Fruit fly (Drosophila melanogaster) whole organism, embryonic: Measurements from ENCODE around the gene CG7227.

ENCODE experiments used
- Bgb ChIP-seq: fragments of 200-800 bp; sonication (Bioruptor generic); IDR thresholded peaks from 2 replicates; pipeline ENCODE4 v1.3.6; 2022; ENCODE audit warnings: missing biosample characterization, missing genetic modification characterization; ENCODE audit not compliant: partially characterized antibody
- CG10462 ChIP-seq: fragments of 200-800 bp; sonication (Bioruptor generic); optimal IDR thresholded peaks from 2 replicates; lab custom pipeline; 2016; ENCODE audit warnings: missing biosample characterization, missing genetic modification characterization
- CG10654 ChIP-seq: fragments of 200-800 bp; sonication (Bioruptor generic); optimal IDR thresholded peaks from 2 replicates; lab custom pipeline; 2016; ENCODE audit warnings: missing biosample characterization, missing genetic modification characterization
- CG12236 ChIP-seq: fragments of 200-800 bp; sonication (Bioruptor generic); optimal IDR thresholded peaks from 2 replicates; lab custom pipeline; 2016; ENCODE audit warnings: missing biosample characterization, missing genetic modification characterization
- CG13287 ChIP-seq: fragments of 200-800 bp; sonication (Bioruptor generic); IDR thresholded peaks from 2 replicates; pipeline ENCODE4 v1.3.6; 2022; ENCODE audit warnings: missing biosample characterization, missing genetic modification characterization; ENCODE audit not compliant: partially characterized antibody
- CG13624 ChIP-seq: fragments of 200-800 bp; sonication (Bioruptor generic); optimal IDR thresholded peaks from 2 replicates; lab custom pipeline; 2016; ENCODE audit warnings: missing biosample characterization, missing genetic modification characterization
- CG17328 ChIP-seq: fragments of 200-800 bp; sonication (Bioruptor generic); IDR thresholded peaks from 2 replicates; pipeline ENCODE4 v1.3.6; 2022; ENCODE audit warnings: missing biosample characterization, missing genetic modification characterization
- CG31224 ChIP-seq: fragments of 200-800 bp; sonication (Bioruptor generic); IDR thresholded peaks from 2 replicates; pipeline ENCODE4 v1.3.6; 2022; ENCODE audit warnings: missing biosample characterization, missing genetic modification characterization
- CG31441 ChIP-seq: fragments of 200-800 bp; sonication (Bioruptor generic); IDR thresholded peaks from 2 replicates; pipeline ENCODE4 v1.3.6; 2022; ENCODE audit warnings: missing biosample characterization, missing genetic modification characterization
- CG3838 ChIP-seq: fragments of 200-800 bp; sonication (Bioruptor generic); optimal IDR thresholded peaks from 3 replicates; lab custom pipeline; 2016; ENCODE audit warnings: missing biosample characterization, missing genetic modification characterization
- CG4360 ChIP-seq: fragments of 200-800 bp; sonication (Bioruptor generic); IDR thresholded peaks from 2 replicates; pipeline ENCODE4 v1.3.6; 2022; ENCODE audit warnings: missing biosample characterization, missing genetic modification characterization
- CG4854 ChIP-seq: fragments of 200-800 bp; sonication (Bioruptor generic); optimal IDR thresholded peaks from 2 replicates; lab custom pipeline; 2016; ENCODE audit warnings: missing biosample characterization, missing genetic modification characterization, inconsistent platforms
- CG5245 ChIP-seq: fragments of 200-800 bp; sonication (Bioruptor generic); optimal IDR thresholded peaks from 3 replicates; lab custom pipeline; 2016; ENCODE audit warnings: missing biosample characterization, missing genetic modification characterization
- CG6813 ChIP-seq: fragments of 200-800 bp; sonication (Bioruptor generic); optimal IDR thresholded peaks from 2 replicates; lab custom pipeline; 2017; ENCODE audit warnings: missing biosample characterization, missing genetic modification characterization, mild to moderate bottlenecking, moderate library complexity, missing genetic modification reagents
- CG7745 ChIP-seq: fragments of 200-800 bp; sonication (Bioruptor generic); optimal IDR thresholded peaks from 2 replicates; lab custom pipeline; 2018; ENCODE audit warnings: missing biosample characterization, mild to moderate bottlenecking, missing genetic modification characterization, moderate library complexity
- CG7963 ChIP-seq: fragments of 200-800 bp; sonication (Bioruptor generic); IDR thresholded peaks from 3 replicates; pipeline ENCODE4 v1.3.6; 2022; ENCODE audit warnings: missing biosample characterization, missing genetic modification characterization; ENCODE audit not compliant: partially characterized antibody
- E2f1 ChIP-seq: fragments of 200-800 bp; sonication (Bioruptor generic); IDR thresholded peaks from 2 replicates; pipeline ENCODE4 v1.3.6; 2022; ENCODE audit warnings: missing biosample characterization, missing genetic modification characterization
- Hey ChIP-seq: fragments of 200-800 bp; sonication (Bioruptor generic); optimal IDR thresholded peaks from 3 replicates; lab custom pipeline; 2018; ENCODE audit warnings: missing biosample characterization, mild to moderate bottlenecking, missing genetic modification characterization
- Nf-YB ChIP-seq: fragments of 200-800 bp; sonication (Bioruptor generic); optimal IDR thresholded peaks from 3 replicates; lab custom pipeline; 2019; ENCODE audit warnings: missing biosample characterization, mild to moderate bottlenecking, missing genetic modification characterization, moderate library complexity
- Nf-YC ChIP-seq: fragments of 200-800 bp; optimal IDR thresholded peaks from 3 replicates; lab custom pipeline; 2019; ENCODE audit warnings: missing biosample characterization, mild to moderate bottlenecking, missing genetic modification characterization, moderate library complexity
- Ssrp ChIP-seq: fragments of 200-800 bp; sonication (Bioruptor generic); optimal IDR thresholded peaks from 2 replicates; lab custom pipeline; 2018; ENCODE audit warnings: missing biosample characterization, mild to moderate bottlenecking, missing genetic modification characterization, moderate library complexity
- TFAM ChIP-seq: fragments of 200-800 bp; sonication (Bioruptor generic); optimal IDR thresholded peaks from 2 replicates; lab custom pipeline; 2017; ENCODE audit warnings: missing biosample characterization, missing genetic modification characterization, inconsistent platforms
- Taf1 ChIP-seq: fragments of 200-800 bp; sonication (Bioruptor generic); IDR thresholded peaks from 2 replicates; pipeline ENCODE4 v1.3.6; 2022; ENCODE audit warnings: missing biosample characterization, missing genetic modification characterization
- Tbp ChIP-seq: fragments of >200 bp; optimal IDR thresholded peaks from 2 replicates; lab custom pipeline; 2018; ENCODE audit warnings: missing biosample characterization, missing genetic modification characterization
- Trl ChIP-seq, 3 experiments: fragments of >200 bp in 2 of 3; fragments of 200-800 bp in 1 of 3; sonication (Bioruptor generic) in 1 of 3; optimal IDR thresholded peaks; 2 replicates in 1 of 3; 3 replicates in 2 of 3; lab custom pipeline; 2016 to 2017; ENCODE audit warnings: missing biosample characterization in 1 of 3, missing genetic modification characterization in 1 of 3
- Usf ChIP-seq: fragments of 200-800 bp; sonication (Bioruptor generic); optimal IDR thresholded peaks from 2 replicates; lab custom pipeline; 2017; ENCODE audit warnings: missing genotype, missing biosample characterization, missing genetic modification characterization
- ac ChIP-seq: fragments of 200-800 bp; sonication (Bioruptor generic); optimal IDR thresholded peaks from 3 replicates; lab custom pipeline; 2017; ENCODE audit warnings: missing biosample characterization, mild to moderate bottlenecking, missing genetic modification characterization
- bbx ChIP-seq: fragments of 200-800 bp; sonication (Bioruptor generic); IDR thresholded peaks from 2 replicates; pipeline ENCODE4 v1.3.6; 2022; ENCODE audit warnings: missing biosample characterization, missing genetic modification characterization; ENCODE audit not compliant: partially characterized antibody
- bigmax ChIP-seq: fragments of 200-800 bp; sonication (Bioruptor generic); optimal IDR thresholded peaks from 2 replicates; lab custom pipeline; 2018; ENCODE audit warnings: missing biosample characterization, mild to moderate bottlenecking, missing genetic modification characterization
- btn ChIP-seq: fragments of 200-800 bp; sonication (Bioruptor generic); optimal IDR thresholded peaks from 2 replicates; lab custom pipeline; 2016; ENCODE audit warnings: missing biosample characterization, missing genetic modification characterization
- crc ChIP-seq: fragments of 200-800 bp; sonication (Bioruptor generic); optimal IDR thresholded peaks from 2 replicates; lab custom pipeline; 2016; ENCODE audit warnings: missing biosample characterization, missing genetic modification characterization
- crol ChIP-seq: fragments of 200-800 bp; sonication (Bioruptor generic); IDR thresholded peaks from 2 replicates; pipeline ENCODE4 v1.3.6; 2022; ENCODE audit warnings: missing biosample characterization, missing genetic modification characterization
- dimm ChIP-seq: fragments of 200-800 bp; sonication (Bioruptor generic); IDR thresholded peaks from 2 replicates; pipeline ENCODE4 v1.3.6; 2022; ENCODE audit warnings: missing biosample characterization, missing genetic modification characterization
- dmrt11E ChIP-seq: fragments of 200-800 bp; sonication (Bioruptor generic); optimal IDR thresholded peaks from 3 replicates; lab custom pipeline; 2018; ENCODE audit warnings: missing biosample characterization, mild to moderate bottlenecking, missing genetic modification characterization, moderate library complexity
- en ChIP-seq: fragments of 200-800 bp; sonication (Bioruptor generic); optimal IDR thresholded peaks from 2 replicates; lab custom pipeline; 2016; ENCODE audit warnings: missing biosample characterization, missing genetic modification characterization
- exex ChIP-seq: fragments of 200-800 bp; sonication (Bioruptor generic); optimal IDR thresholded peaks from 4 replicates; lab custom pipeline; 2018; ENCODE audit warnings: missing biosample characterization, mild to moderate bottlenecking, missing genetic modification characterization, moderate library complexity
- fu2 ChIP-seq: fragments of 200-800 bp; sonication (Bioruptor generic); optimal IDR thresholded peaks from 2 replicates; lab custom pipeline; 2016; ENCODE audit warnings: missing biosample characterization, missing genetic modification characterization
- gcm ChIP-seq: fragments of 200-800 bp; sonication (Bioruptor generic); optimal IDR thresholded peaks from 2 replicates; lab custom pipeline; 2019; ENCODE audit warnings: missing biosample characterization, mild to moderate bottlenecking, missing genetic modification characterization, moderate library complexity
- gt ChIP-seq: fragments of 200-800 bp; sonication (Bioruptor generic); IDR thresholded peaks from 2 replicates; pipeline ENCODE4 v1.3.6; 2022; ENCODE audit warnings: missing biosample characterization, missing genetic modification characterization
- h ChIP-seq: fragments of >200 bp; optimal IDR thresholded peaks from 2 replicates; lab custom pipeline; 2017
- hbn ChIP-seq: fragments of 200-800 bp; sonication (Bioruptor generic); IDR thresholded peaks from 2 replicates; pipeline ENCODE4 v1.3.6; 2022; ENCODE audit warnings: missing biosample characterization, missing genetic modification characterization; ENCODE audit not compliant: partially characterized antibody
- her ChIP-seq: fragments of 200-800 bp; sonication (Bioruptor generic); optimal IDR thresholded peaks from 2 replicates; lab custom pipeline; 2016; ENCODE audit warnings: missing biosample characterization, missing genetic modification characterization
- mirr ChIP-seq: fragments of 200-800 bp; sonication (Bioruptor generic); optimal IDR thresholded peaks from 3 replicates; lab custom pipeline; 2018; ENCODE audit warnings: missing biosample characterization, mild to moderate bottlenecking, missing genetic modification characterization
- otp ChIP-seq: fragments of 200-800 bp; sonication (Bioruptor generic); IDR thresholded peaks from 3 replicates; pipeline ENCODE4, ENCODE4 v1.3.6; 2022; ENCODE audit warnings: missing biosample characterization, missing genetic modification characterization
- ro ChIP-seq: fragments of 200-800 bp; sonication (Bioruptor generic); IDR thresholded peaks from 2 replicates; pipeline ENCODE4 v1.3.6; 2022; ENCODE audit warnings: missing biosample characterization, missing genetic modification characterization
- sna ChIP-seq: fragments of 200-800 bp; sonication (Bioruptor generic); IDR thresholded peaks from 2 replicates; pipeline ENCODE4 v1.3.6; 2022; ENCODE audit warnings: missing biosample characterization, missing genetic modification characterization; ENCODE audit not compliant: partially characterized antibody
- tna ChIP-seq: fragments of 200-800 bp; sonication (Bioruptor generic); IDR thresholded peaks from 2 replicates; pipeline ENCODE4 v1.3.6; 2022; ENCODE audit warnings: missing biosample characterization, missing genetic modification characterization; ENCODE audit not compliant: partially characterized antibody
- vfl ChIP-seq: fragments of 200-800 bp; sonication (Bioruptor generic); optimal IDR thresholded peaks from 2 replicates; lab custom pipeline; 2016; ENCODE audit warnings: missing biosample characterization, missing genetic modification characterization
- vvl ChIP-seq: fragments of 200-800 bp; sonication (Bioruptor generic); IDR thresholded peaks from 2 replicates; pipeline ENCODE4 v1.3.6; 2022; ENCODE audit warnings: missing biosample characterization, missing genetic modification characterization
- z ChIP-seq: fragments of 200-800 bp; sonication (Bioruptor generic); IDR thresholded peaks from 3 replicates; pipeline ENCODE4 v1.3.6; 2022; ENCODE audit warnings: missing biosample characterization, missing genetic modification characterization

CG7227 gene

DNA sequence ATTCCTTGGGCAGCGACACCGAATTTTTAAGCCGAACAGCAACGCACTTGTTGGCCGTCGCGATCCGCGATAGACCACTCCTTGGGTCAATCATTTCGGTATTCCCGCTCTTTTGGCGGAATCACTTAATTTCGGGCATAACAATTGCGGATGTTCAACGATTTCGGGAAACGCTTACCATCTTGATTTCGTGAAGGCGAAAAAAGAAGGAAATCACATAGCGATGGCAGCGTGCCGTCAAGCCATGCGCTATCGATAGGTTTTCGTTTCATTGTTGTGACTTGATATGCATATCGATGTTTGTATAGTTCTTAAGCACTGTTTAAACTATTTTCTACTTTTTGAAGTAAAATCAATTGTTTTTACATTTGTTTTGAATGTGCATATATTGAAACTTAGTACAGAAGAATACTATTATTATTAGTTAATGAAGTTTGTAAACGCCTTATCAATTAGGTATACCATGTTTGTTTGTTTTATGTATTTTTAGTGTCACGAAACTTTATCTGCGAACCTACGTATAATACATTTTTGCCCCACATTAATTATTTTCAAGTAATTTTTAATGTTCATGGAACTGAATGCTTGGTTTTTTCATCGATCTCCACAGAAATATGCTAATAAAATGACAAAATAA, 44.8 kb upstream of the CG7227 start, which contains the start of gene RpL36A (continued):
- TF ChIP-seq CG31224 (GFP tag; lab: Robert Waterston, UW): peak; percentile 20; the same call in 1 of the 2 replicates
- TF ChIP-seq Nf-YC: no peak
- TF ChIP-seq Trl (optimal IDR thresholded peaks at IDR 0.05; lab: Kevin White, UChicago): no peak
- peak; percentile 27 for TF ChIP-seq Trl (GFP tag; optimal IDR thresholded peaks at IDR 0.05; lab: Kevin White, UChicago)
- TF ChIP-seq sna: 0 out of 2 replicates have a peak, but pooled peaks have one; percentile 22
- peak; percentile 54 for TF ChIP-seq gcm (GFP tag; lab: Kevin White, UChicago)
- peak; percentile 63 for TF ChIP-seq CG17328 (GFP tag; lab: Robert Waterston, UW)
- TF ChIP-seq CG12236 (GFP tag; lab: Kevin White, UChicago): peak; percentile 48
- TF ChIP-seq btn (GFP tag; lab: Kevin White, UChicago): no peak
- TF ChIP-seq Tbp (GFP tag; lab: Kevin White, UChicago): no peak
- TF ChIP-seq bigmax: peak; percentile 4
- peak; percentile 94 for TF ChIP-seq bbx (GFP tag; lab: Robert Waterston, UW)
- TF ChIP-seq CG3838 (GFP tag; lab: Kevin White, UChicago): no peak
- TF ChIP-seq her (GFP tag; lab: Kevin White, UChicago): peak; percentile 68
- no peak for TF ChIP-seq h (lab: Kevin White, UChicago)
- TF ChIP-seq ac (GFP tag; lab: Kevin White, UChicago): peak; percentile 27
- peak; percentile 25 for TF ChIP-seq Nf-YB (GFP tag; lab: Kevin White, UChicago)
- no peak for TF ChIP-seq otp (GFP tag; lab: Robert Waterston, UW)
- TF ChIP-seq Taf1: no peak
- TF ChIP-seq Hey: no peak
- TF ChIP-seq tna (GFP tag; lab: Robert Waterston, UW): peak; percentile 76
- no peak for TF ChIP-seq CG5245
- peak; percentile 34 for TF ChIP-seq CG7745 (tag; lab: Kevin White, UChicago)
- peak; percentile 74 for TF ChIP-seq vvl (GFP tag; lab: Robert Waterston, UW)
- TF ChIP-seq CG10462 (GFP tag; lab: Kevin White, UChicago): no peak
- no peak for TF ChIP-seq CG10654 (GFP tag; lab: Kevin White, UChicago)
- TF ChIP-seq vfl (GFP tag; lab: Kevin White, UChicago): no peak
- TF ChIP-seq CG7963 (GFP tag; lab: Robert Waterston, UW): peak; percentile 91
- peak; percentile 21 for TF ChIP-seq crc
- TF ChIP-seq ro: no peak
- peak; percentile 74 for TF ChIP-seq hbn (GFP tag; lab: Robert Waterston, UW)
- TF ChIP-seq CG13624: peak; percentile 60
- no peak for TF ChIP-seq dimm
- no peak for TF ChIP-seq gt (GFP tag; lab: Robert Waterston, UW)
- TF ChIP-seq mirr: peak; percentile 79
- TF ChIP-seq Usf (GFP tag; lab: Kevin White, UChicago): peak; percentile 21
- no peak for TF ChIP-seq crol (GFP tag; lab: Robert Waterston, UW)
- no peak for TF ChIP-seq fu2 (GFP tag; lab: Kevin White, UChicago)
- TF ChIP-seq TFAM (GFP tag; lab: Kevin White, UChicago): no peak
- no peak for TF ChIP-seq CG4854
- peak; percentile 13; the same call in 1 of the 2 replicates for TF ChIP-seq E2f1 (GFP tag; lab: Robert Waterston, UW)
- peak; percentile 35 for TF ChIP-seq dmrt11E (tag; lab: Kevin White, UChicago)
- no peak; the same call in none of the 2 replicates for TF ChIP-seq CG31441 (GFP tag; lab: Robert Waterston, UW)
- no peak for TF ChIP-seq Ssrp (tag; lab: Kevin White, UChicago)
- no peak for TF ChIP-seq z (GFP tag; lab: Robert Waterston, UW)
- TF ChIP-seq CG4360 (GFP tag; lab: Robert Waterston, UW): no peak
- no peak for TF ChIP-seq exex (tag; lab: Kevin White, UChicago)
- TF ChIP-seq CG6813 (GFP tag; lab: Kevin White, UChicago): peak; percentile 52
- TF ChIP-seq en (GFP tag; lab: Kevin White, UChicago): peak; percentile 0
- peak; percentile 97 for TF ChIP-seq Bgb (GFP tag; lab: Robert Waterston, UW)
- peak; percentile 78 for TF ChIP-seq CG13287
